Worm (Caenorhabditis elegans) whole organism, early embryonic: ENCODE results near the gene fbxc-30.

Experiments used
- B0310.2 ChIP-seq: sonication (generic microtip); optimal IDR thresholded peaks from 2 replicates; lab custom pipeline; 2016; ENCODE audit warnings: mild to moderate bottlenecking, missing genetic modification characterization, missing compliant biosample characterization
- F13C5.2 ChIP-seq: sonication (generic microtip); optimal IDR thresholded peaks from 2 replicates; lab custom pipeline; 2017; ENCODE audit warnings: mild to moderate bottlenecking, missing genetic modification characterization, inconsistent platforms, missing compliant biosample characterization
- aly-1 ChIP-seq: sonication (generic microtip); optimal IDR thresholded peaks from 2 replicates; lab custom pipeline; 2016; ENCODE audit warnings: missing genetic modification characterization, missing compliant biosample characterization
- ama-1 ChIP-seq: fragments of 150-350 bp; optimal IDR thresholded peaks from 2 replicates; lab custom pipeline; 2014
- ceh-13 ChIP-seq: fragments of 200-800 bp; sonication (Bioruptor generic); optimal IDR thresholded peaks from 2 replicates; lab custom pipeline; 2018; ENCODE audit warnings: mild to moderate bottlenecking, missing genetic modification characterization, missing compliant biosample characterization
- ceh-36 ChIP-seq: sonication (generic microtip); optimal IDR thresholded peaks from 2 replicates; lab custom pipeline; 2016; ENCODE audit warnings: missing genetic modification characterization, inconsistent platforms, missing compliant biosample characterization
- ets-7 ChIP-seq: sonication (generic microtip); optimal IDR thresholded peaks from 2 replicates; lab custom pipeline; 2016; ENCODE audit warnings: missing genotype, missing genetic modification characterization, missing compliant biosample characterization
- flt-1 ChIP-seq: fragments of 200-800 bp; sonication (Bioruptor generic); IDR thresholded peaks from 2 replicates; pipeline ENCODE4 v1.3.6; 2022; ENCODE audit warnings: missing genetic modification characterization, missing compliant biosample characterization
- hmbx-1 ChIP-seq: sonication (generic microtip); optimal IDR thresholded peaks from 2 replicates; lab custom pipeline; 2016; ENCODE audit warnings: mild to moderate bottlenecking, missing genetic modification characterization, missing compliant biosample characterization
- hmg-4 ChIP-seq: fragments of 200-800 bp; sonication (Bioruptor generic); optimal IDR thresholded peaks from 2 replicates; lab custom pipeline; 2018; ENCODE audit warnings: mild to moderate bottlenecking, missing genetic modification characterization, missing compliant biosample characterization
- hnd-1 ChIP-seq: sonication (generic microtip); optimal IDR thresholded peaks from 2 replicates; lab custom pipeline; 2016; ENCODE audit warnings: missing genetic modification characterization, missing compliant biosample characterization
- pes-1 ChIP-seq: fragments of 200-800 bp; sonication (Bioruptor generic); IDR thresholded peaks from 2 replicates; pipeline ENCODE4 v1.3.6; 2022; ENCODE audit warnings: missing genetic modification reagents, missing genetic modification characterization, missing compliant biosample characterization
- scrt-1 ChIP-seq: fragments of 200-800 bp; sonication (Bioruptor generic); IDR thresholded peaks from 2 replicates; pipeline ENCODE4 v1.3.6; 2022; ENCODE audit warnings: missing genetic modification characterization, missing compliant biosample characterization
- sea-1 ChIP-seq: fragments of 200-800 bp; sonication (Bioruptor generic); conservative IDR thresholded peaks from 2 replicates; pipeline ENCODE4 v1.3.6; 2022; ENCODE audit warnings: missing genetic modification characterization, missing compliant biosample characterization
- tbx-11 ChIP-seq: fragments of 200-800 bp; sonication (Bioruptor generic); IDR thresholded peaks from 2 replicates; pipeline ENCODE4 v1.3.6; 2022; ENCODE audit warnings: missing genetic modification characterization, missing compliant biosample characterization
- tbx-37 ChIP-seq: fragments of 200-800 bp; sonication (Bioruptor generic); conservative IDR thresholded peaks from 2 replicates; pipeline ENCODE4 v1.3.6; 2022; ENCODE audit warnings: missing genetic modification reagents, missing genetic modification characterization, missing compliant biosample characterization
- tra-4 ChIP-seq: sonication (generic microtip); optimal IDR thresholded peaks from 2 replicates; lab custom pipeline; 2017; ENCODE audit warnings: missing genetic modification characterization, missing compliant biosample characterization

The fbxc-30 gene

DNA sequence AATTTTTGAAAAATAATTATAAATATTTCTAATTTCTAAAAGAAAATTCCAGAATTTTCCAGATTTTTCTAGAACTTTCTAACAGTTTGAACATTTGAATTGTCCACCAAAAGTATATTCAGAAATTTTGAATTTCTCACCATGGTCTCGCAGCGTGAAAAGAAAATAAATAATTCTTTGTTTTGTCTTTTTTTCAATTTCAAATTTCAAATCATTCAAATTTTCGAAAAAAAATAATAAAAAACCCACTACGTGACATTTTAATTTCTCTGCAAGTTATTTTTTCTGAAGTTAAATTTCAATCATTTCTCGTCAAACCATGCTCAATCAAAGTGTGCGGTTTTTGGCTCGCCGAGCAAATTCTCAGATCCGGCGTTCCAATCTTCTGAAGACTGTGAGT, 15.3 kb downstream of the fbxc-30 start, which contains the start of gene acs-15:
TSS of gene acs-15 (plus strand) at position 301 of the 400 bp plus-strand sequence.
- TF ChIP-seq hmg-4 (no peak), F13C5.2 (tag; lab: Kevin White, UChicago) (no peak), hmbx-1 (tag; lab: Kevin White, UChicago) (no peak), sea-1 (GFP tag; lab: Robert Waterston, UW) (no peak), tbx-11 (GFP tag; lab: Robert Waterston, UW) (no peak), tra-4 (tag; lab: Kevin White, UChicago) (no peak), ceh-36 (tag; lab: Kevin White, UChicago) (no peak), hnd-1 (tag; lab: Kevin White, UChicago) (no peak), scrt-1 (GFP tag; lab: Robert Waterston, UW) (no peak), ets-7 (tag; lab: Kevin White, UChicago) (no peak), flt-1 (no peak), tbx-37 (GFP tag; lab: Robert Waterston, UW) (no peak), pes-1 (GFP tag; lab: Robert Waterston, UW) (no peak), ama-1 (lab: Kevin White, UChicago) (no peak), aly-1 (no peak), ceh-13 (no peak), B0310.2 (tag; lab: Kevin White, UChicago) (no peak)

DNA sequence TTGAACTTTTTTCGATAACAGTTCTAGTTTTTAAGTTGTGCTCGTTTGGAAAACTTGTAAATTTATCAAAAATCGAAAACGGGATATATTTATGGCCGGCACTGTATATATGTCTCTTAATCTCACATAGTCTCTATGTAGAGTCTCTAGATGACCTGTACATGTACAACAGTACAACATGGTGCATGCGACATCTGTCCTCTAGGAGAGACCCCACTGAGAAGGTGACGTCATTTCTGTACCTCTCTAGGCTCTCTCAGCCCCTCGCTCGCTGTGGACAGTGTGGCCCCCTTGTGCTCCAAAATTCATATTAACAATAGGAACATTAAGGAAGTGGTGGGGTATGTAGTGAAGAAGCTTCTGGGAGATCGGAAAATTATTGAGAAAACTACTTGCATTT, 19.8 kb downstream of the fbxc-30 start:
- TF ChIP-seq ets-7 (tag; lab: Kevin White, UChicago) (no peak), hmbx-1 (tag; lab: Kevin White, UChicago) (no peak), F13C5.2 (tag; lab: Kevin White, UChicago) (no peak), sea-1 (GFP tag; lab: Robert Waterston, UW) (0 out of 2 replicates have a peak, but pooled peaks have one; percentile 22)

DNA sequence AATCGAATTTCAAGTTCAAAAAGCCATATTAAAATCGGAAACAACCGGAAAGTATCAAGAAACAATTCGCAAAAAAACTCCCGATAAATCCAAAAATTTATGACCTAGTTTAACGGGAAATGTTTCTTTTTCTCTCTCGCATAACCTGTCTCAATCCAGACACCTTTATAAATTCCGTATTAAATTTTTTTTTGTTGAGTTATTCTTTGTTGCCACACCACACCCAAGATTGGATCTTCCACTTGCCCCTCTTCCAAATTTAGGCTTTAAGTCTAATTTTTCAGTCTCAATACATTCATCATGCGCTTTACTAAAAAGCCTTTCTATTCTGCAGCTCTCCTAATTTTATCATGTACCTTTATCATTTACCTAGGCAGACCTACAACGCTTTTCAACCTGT, 21.1 kb downstream of the fbxc-30 start, which contains the start of gene R07C3.3:
TSS of gene R07C3.3 (plus strand) at position 301 of the 400 bp plus-strand sequence.
- TF ChIP-seq tbx-11 (GFP tag; lab: Robert Waterston, UW) (no peak), ceh-13 (no peak), tra-4 (tag; lab: Kevin White, UChicago) (no peak), pes-1 (GFP tag; lab: Robert Waterston, UW) (no peak), hmbx-1 (tag; lab: Kevin White, UChicago) (no peak), ceh-36 (tag; lab: Kevin White, UChicago) (no peak)

DNA sequence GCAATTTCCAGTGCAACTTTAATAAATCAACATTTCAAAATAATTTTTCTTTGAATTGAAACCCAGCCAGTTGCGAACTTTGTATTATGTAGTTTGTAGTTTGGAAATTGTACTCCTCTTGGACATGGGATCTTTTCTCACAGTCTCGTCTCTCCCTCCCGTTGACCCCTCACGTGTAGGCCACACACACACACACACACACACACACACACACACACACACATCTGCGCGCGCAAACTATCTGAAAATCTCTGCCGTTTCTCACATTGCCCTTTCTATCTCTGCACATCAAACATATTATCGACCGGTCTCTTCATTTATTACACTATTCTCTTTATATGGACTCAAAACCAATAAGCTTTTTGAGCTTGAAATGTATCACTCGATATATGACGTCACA, 23.4 kb downstream of the fbxc-30 start, which contains the start of gene fbxc-36:
TSS of gene fbxc-36 (plus strand) at position 205 of the 400 bp plus-strand sequence.
- no peak for TF ChIP-seq F13C5.2 (tag; lab: Kevin White, UChicago)
- no peak for TF ChIP-seq aly-1
- TF ChIP-seq sea-1 (GFP tag; lab: Robert Waterston, UW) = no peak
- no peak for TF ChIP-seq hnd-1 (tag; lab: Kevin White, UChicago)
- TF ChIP-seq tbx-11 (GFP tag; lab: Robert Waterston, UW) = no peak
- no peak for TF ChIP-seq ama-1 (lab: Kevin White, UChicago)
- no peak for TF ChIP-seq ceh-36 (tag; lab: Kevin White, UChicago)
- TF ChIP-seq tra-4 (tag; lab: Kevin White, UChicago) = no peak
- TF ChIP-seq ets-7 (tag; lab: Kevin White, UChicago) = no peak

DNA sequence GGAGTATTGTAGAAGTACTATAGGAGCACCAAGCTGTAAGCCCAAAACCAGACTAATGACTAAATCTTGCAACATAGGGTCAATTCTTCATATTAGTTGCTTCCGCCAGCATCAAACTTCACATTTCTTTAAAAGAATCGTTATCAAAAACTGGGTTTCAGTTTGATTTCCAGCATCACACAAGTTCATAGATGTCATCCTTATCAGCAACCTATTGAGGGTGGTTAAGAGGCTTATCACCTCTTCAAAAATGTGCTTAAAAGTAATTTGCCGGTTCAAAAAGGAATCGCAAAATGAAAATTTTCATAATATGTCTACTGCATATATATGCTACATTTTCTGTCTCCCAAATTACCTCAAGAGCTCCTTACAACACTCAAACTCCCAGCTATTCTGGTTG, 26.3 kb downstream of the fbxc-30 start, which contains the start of gene clec-43:
TSS of gene clec-43 (plus strand) at position 294 of the 400 bp plus-strand sequence.
- TF ChIP-seq flt-1 = no peak
- TF ChIP-seq F13C5.2 (tag; lab: Kevin White, UChicago) = no peak
- no peak for TF ChIP-seq pes-1 (GFP tag; lab: Robert Waterston, UW)
- no peak for TF ChIP-seq ceh-36 (tag; lab: Kevin White, UChicago)
- TF ChIP-seq scrt-1 (GFP tag; lab: Robert Waterston, UW) = no peak
- TF ChIP-seq hmbx-1 (tag; lab: Kevin White, UChicago) = no peak
- TF ChIP-seq ets-7 (tag; lab: Kevin White, UChicago) = no peak
- TF ChIP-seq sea-1 (GFP tag; lab: Robert Waterston, UW) = no peak
- no peak for TF ChIP-seq tbx-37 (GFP tag; lab: Robert Waterston, UW)
- TF ChIP-seq hmg-4 = no peak
- no peak for TF ChIP-seq B0310.2 (tag; lab: Kevin White, UChicago)
- no peak for TF ChIP-seq ceh-13
- no peak for TF ChIP-seq hnd-1 (tag; lab: Kevin White, UChicago)
- no peak for TF ChIP-seq aly-1
- TF ChIP-seq ama-1 (lab: Kevin White, UChicago) = no peak
- no peak for TF ChIP-seq tra-4 (tag; lab: Kevin White, UChicago)

DNA sequence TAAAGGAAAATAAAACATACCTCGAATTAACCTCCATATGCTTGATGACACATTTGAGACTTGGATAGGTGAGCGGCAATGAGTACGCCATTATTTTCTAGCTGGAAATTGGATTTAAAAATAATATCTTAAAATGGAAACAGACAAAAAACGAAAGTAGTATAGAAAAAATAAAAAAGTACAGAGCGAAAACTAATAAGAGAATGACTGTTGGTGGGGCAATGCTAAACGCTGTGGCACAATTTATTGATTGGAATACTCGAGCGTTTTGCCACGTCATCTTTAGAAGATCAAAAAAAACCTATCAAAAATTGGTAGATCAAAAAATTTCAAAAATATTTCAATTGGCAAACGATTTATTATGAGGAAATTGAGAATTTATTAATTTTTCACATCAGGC, 30.7 kb downstream of the fbxc-30 start, which contains the start of gene fbxc-32:
TSS of gene fbxc-32 (minus strand) at position 101 of the 400 bp plus-strand sequence.
- TF ChIP-seq ets-7 (tag; lab: Kevin White, UChicago) (no peak), aly-1 (no peak), hnd-1 (tag; lab: Kevin White, UChicago) (no peak), flt-1 (no peak), tbx-37 (GFP tag; lab: Robert Waterston, UW) (no peak), tra-4 (tag; lab: Kevin White, UChicago) (no peak), hmg-4 (no peak), hmbx-1 (tag; lab: Kevin White, UChicago) (no peak), ceh-13 (no peak), tbx-11 (GFP tag; lab: Robert Waterston, UW) (no peak), F13C5.2 (tag; lab: Kevin White, UChicago) (no peak)

DNA sequence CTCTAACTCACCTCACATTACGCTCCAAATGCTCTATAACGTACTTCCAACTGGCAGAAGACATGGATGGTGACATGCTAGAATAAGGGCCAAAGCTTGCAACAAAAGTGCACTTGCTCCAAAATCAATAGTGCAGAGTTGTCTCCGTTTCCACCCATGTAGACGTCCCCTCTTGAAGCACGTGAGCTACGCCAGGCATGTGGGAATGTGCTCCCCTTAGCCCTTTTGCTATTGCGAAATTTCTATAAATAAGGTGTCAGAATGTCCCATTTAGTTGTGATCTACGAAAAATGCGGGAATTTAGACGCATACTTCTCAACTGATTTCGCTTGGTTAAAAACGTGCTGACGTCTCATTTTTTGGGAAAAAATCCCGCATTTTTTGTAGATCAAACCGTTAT, 33.0 kb downstream of the fbxc-30 start:
- TF ChIP-seq hmbx-1 (tag; lab: Kevin White, UChicago) = no peak
- TF ChIP-seq ets-7 (tag; lab: Kevin White, UChicago) = no peak
- TF ChIP-seq F13C5.2 (tag; lab: Kevin White, UChicago) = no peak
- no peak for TF ChIP-seq pes-1 (GFP tag; lab: Robert Waterston, UW)
- no peak for TF ChIP-seq tra-4 (tag; lab: Kevin White, UChicago)
- TF ChIP-seq tbx-37 (GFP tag; lab: Robert Waterston, UW) = no peak
- TF ChIP-seq flt-1 = no peak
- TF ChIP-seq tbx-11 (GFP tag; lab: Robert Waterston, UW) = no peak
- no peak for TF ChIP-seq scrt-1 (GFP tag; lab: Robert Waterston, UW)
- no peak for TF ChIP-seq ama-1 (lab: Kevin White, UChicago)
- TF ChIP-seq hmg-4 = no peak
